Worm (Caenorhabditis elegans): ENCODE data around the gene txt-14.

The txt-14 gene

ce11 chrV:18622462-18622861, 40.0 kb downstream of the txt-14 start, which contains the start of gene Y69H2.1:
Gene Y69H2.1 (minus strand): TSS chrV:18622562.
- TF ChIP-seq drap-1 (GFP tag; optimal IDR thresholded peaks at IDR 0.05), result no peak
- no peak for TF ChIP-seq tbx-8 (GFP tag; optimal IDR thresholded peaks at IDR 0.05)
- no peak for TF ChIP-seq sptf-1 (tag; optimal IDR thresholded peaks at IDR 0.05)
- no peak for TF ChIP-seq sem-2 (GFP tag; optimal IDR thresholded peaks at IDR 0.05)
- no peak for TF ChIP-seq hlh-1 (tag; optimal IDR thresholded peaks at IDR 0.05)
- TF ChIP-seq mls-2 (tag; optimal IDR thresholded peaks at IDR 0.05), result no peak
- no peak for TF ChIP-seq M03D4.4 (tag; optimal IDR thresholded peaks at IDR 0.05)
- TF ChIP-seq ceh-39 (tag; optimal IDR thresholded peaks at IDR 0.05), result no peak
- TF ChIP-seq lin-32 (GFP tag; optimal IDR thresholded peaks at IDR 0.05), result no peak
- TF ChIP-seq ceh-83 (GFP tag; optimal IDR thresholded peaks at IDR 0.05), result no peak
- TF ChIP-seq ceh-43 (GFP tag; optimal IDR thresholded peaks at IDR 0.05), result no peak
- TF ChIP-seq unc-62 (GFP tag; optimal IDR thresholded peaks at IDR 0.05), result no peak
- no peak for TF ChIP-seq ztf-11 (tag; optimal IDR thresholded peaks at IDR 0.05)
- TF ChIP-seq mab-5 (tag; optimal IDR thresholded peaks at IDR 0.05), result no peak
- no peak for TF ChIP-seq zip-8 (tag; optimal IDR thresholded peaks at IDR 0.05)
- no peak for TF ChIP-seq nhr-76 (tag; optimal IDR thresholded peaks at IDR 0.05)
- no peak for TF ChIP-seq cnd-1 (tag; optimal IDR thresholded peaks at IDR 0.05)
- no peak for TF ChIP-seq blmp-1 (tag; optimal IDR thresholded peaks at IDR 0.05)

ce11 chrV:18626764-18627163, 44.3 kb downstream of the txt-14 start, which contains the start of gene Y69H2.15:
Gene Y69H2.15 (minus strand): TSS chrV:18626864.
- no peak for TF ChIP-seq nhr-12 (tag; optimal IDR thresholded peaks at IDR 0.05)
- TF ChIP-seq ceh-39 (tag; optimal IDR thresholded peaks at IDR 0.05), result no peak
- TF ChIP-seq mls-2 (tag; optimal IDR thresholded peaks at IDR 0.05), result no peak
- TF ChIP-seq lsy-2 (tag; optimal IDR thresholded peaks at IDR 0.05), result no peak

- TF ChIP-seq drap-1 (GFP tag; optimal IDR thresholded peaks at IDR 0.05), result no peak
- TF ChIP-seq cnd-1 (tag; optimal IDR thresholded peaks at IDR 0.05), result no peak
- no peak for TF ChIP-seq nhr-237 (tag; optimal IDR thresholded peaks at IDR 0.05)
- no peak for TF ChIP-seq ceh-83 (GFP tag; optimal IDR thresholded peaks at IDR 0.05)
- no peak for TF ChIP-seq ham-2 (GFP tag; optimal IDR thresholded peaks at IDR 0.05)
- peak; percentile 48 for TF ChIP-seq hlh-1 (tag; optimal IDR thresholded peaks at IDR 0.05)
- TF ChIP-seq unc-62 (GFP tag; optimal IDR thresholded peaks at IDR 0.05), result peak; percentile 54
Observed at ce11 chrV:18627445-18627844, 45.0 kb downstream of the txt-14 start.

- TF ChIP-seq nhr-28 (tag; optimal IDR thresholded peaks at IDR 0.05) (no peak), sem-2 (GFP tag; optimal IDR thresholded peaks at IDR 0.05) (no peak), nhr-12 (tag; optimal IDR thresholded peaks at IDR 0.05) (no peak), ham-2 (GFP tag; optimal IDR thresholded peaks at IDR 0.05) (no peak), nhr-2 (tag; optimal IDR thresholded peaks at IDR 0.05) (no peak), lin-13 (tag; optimal IDR thresholded peaks at IDR 0.05) (no peak), mep-1 (tag; optimal IDR thresholded peaks at IDR 0.05) (no peak), pha-4 (tag; optimal IDR thresholded peaks at IDR 0.05) (no peak), lsy-2 (tag; optimal IDR thresholded peaks at IDR 0.05) (no peak), tbx-8 (GFP tag; optimal IDR thresholded peaks at IDR 0.05) (no peak), ceh-43 (GFP tag; optimal IDR thresholded peaks at IDR 0.05) (no peak), nhr-237 (tag; optimal IDR thresholded peaks at IDR 0.05) (no peak), elt-3 (tag; optimal IDR thresholded peaks at IDR 0.05) (no peak)
Observed at ce11 chrV:18628907-18629306, 46.4 kb downstream of the txt-14 start.

- no peak for TF ChIP-seq cnd-1 (tag; optimal IDR thresholded peaks at IDR 0.05)
- no peak for TF ChIP-seq tbx-8 (GFP tag; optimal IDR thresholded peaks at IDR 0.05)
- TF ChIP-seq elt-1 (tag; optimal IDR thresholded peaks at IDR 0.05; ENCODE audit: borderline replicate concordance, insufficient read depth), result no peak
- no peak for TF ChIP-seq ces-1 (GFP tag; optimal IDR thresholded peaks at IDR 0.05)
- no peak for TF ChIP-seq flh-1 (GFP tag; optimal IDR thresholded peaks at IDR 0.05)
- TF ChIP-seq mep-1 (tag; optimal IDR thresholded peaks at IDR 0.05), result no peak
- TF ChIP-seq sptf-1 (tag; optimal IDR thresholded peaks at IDR 0.05), result no peak
- TF ChIP-seq ham-2 (GFP tag; optimal IDR thresholded peaks at IDR 0.05), result no peak
Observed at ce11 chrV:18631966-18632531, 49.6 kb downstream of the txt-14 start.
